Comparison of ENCODE assay signal across 7 worm cellular contexts in genomic region chrX:7284724-7285184, ce11.
A peak's percentile ranks its signal among the peaks of the same experiment; 100 is the strongest.
TF ChIP-seq lines count a peak whose summit lies in the region.

No protein-coding gene starts in this region.

TF ChIP-seq in whole organism, L1 larva, 84 proteins besides CTCF, POLR2A, EP300 and RAD21 (continues in another document):
- peak; percentile 4 for TF ChIP-seq rnt-1 (tag; optimal IDR thresholded peaks at IDR 0.05; lab: Kevin White, UChicago)
- TF ChIP-seq aly-2 (tag; optimal IDR thresholded peaks at IDR 0.05; lab: Kevin White, UChicago) = no peak
- no peak for TF ChIP-seq pqm-1 (tag; optimal IDR thresholded peaks at IDR 0.05; lab: Kevin White, UChicago)
- no peak for TF ChIP-seq C34B4.2 (tag; optimal IDR thresholded peaks at IDR 0.05; lab: Kevin White, UChicago)
- TF ChIP-seq ceh-63 (GFP tag; optimal IDR thresholded peaks at IDR 0.05; lab: Kevin White, UChicago) = no peak
- TF ChIP-seq swsn-7 (tag; optimal IDR thresholded peaks at IDR 0.05; lab: Kevin White, UChicago) = peak; percentile 48
- no peak for TF ChIP-seq ztf-4 (tag; optimal IDR thresholded peaks at IDR 0.05; lab: Kevin White, UChicago)
- no peak for TF ChIP-seq lir-3 (tag; optimal IDR thresholded peaks at IDR 0.05; lab: Kevin White, UChicago; ENCODE audit: poor library complexity)
- peak; percentile 67 for TF ChIP-seq tbx-2 (tag; optimal IDR thresholded peaks at IDR 0.05; lab: Kevin White, UChicago)
- TF ChIP-seq ama-1 (optimal IDR thresholded peaks at IDR 0.05; lab: Kevin White, UChicago) = no peak
- TF ChIP-seq jun-1 (tag; optimal IDR thresholded peaks at IDR 0.05; lab: Kevin White, UChicago) = no peak
- TF ChIP-seq unc-86 (tag; optimal IDR thresholded peaks at IDR 0.05; lab: Kevin White, UChicago) = peak; percentile 76
- no peak for TF ChIP-seq alr-1 (tag; optimal IDR thresholded peaks at IDR 0.05; lab: Kevin White, UChicago; ENCODE audit: borderline replicate concordance)

TF ChIP-seq in whole organism, L2 larva, 48 proteins besides CTCF, POLR2A, EP300 and RAD21 (continues in another document):
- TF ChIP-seq elt-1 (tag; optimal IDR thresholded peaks at IDR 0.05; lab: Kevin White, UChicago) = no peak
- TF ChIP-seq nhr-21 (tag; optimal IDR thresholded peaks at IDR 0.05; lab: Kevin White, UChicago) = no peak
- TF ChIP-seq lin-39 (tag; optimal IDR thresholded peaks at IDR 0.05; lab: Kevin White, UChicago) = no peak
- TF ChIP-seq nhr-77 (tag; optimal IDR thresholded peaks at IDR 0.05; lab: Kevin White, UChicago) = no peak
- TF ChIP-seq lin-11 (tag; optimal IDR thresholded peaks at IDR 0.05; lab: Kevin White, UChicago) = no peak
- TF ChIP-seq sma-9 (GFP tag; optimal IDR thresholded peaks at IDR 0.05; lab: Kevin White, UChicago) = peak; percentile 22
- TF ChIP-seq sma-9 (tag; optimal IDR thresholded peaks at IDR 0.05; lab: Kevin White, UChicago) = no peak
- peak in 1 of 2 experiments; percentile 54 for TF ChIP-seq lsy-2 (tag; optimal IDR thresholded peaks at IDR 0.05; lab: Kevin White, UChicago)
- peak; percentile 49 for TF ChIP-seq Y55F3AM.14 (GFP tag; optimal IDR thresholded peaks at IDR 0.05; lab: Kevin White, UChicago)
- no peak for TF ChIP-seq alr-1 (tag; optimal IDR thresholded peaks at IDR 0.05; lab: Kevin White, UChicago)
- TF ChIP-seq egl-27 (tag; optimal IDR thresholded peaks at IDR 0.05; lab: Kevin White, UChicago) = peak; percentile 62
- peak; percentile 32 for TF ChIP-seq sem-4 (tag; optimal IDR thresholded peaks at IDR 0.05; lab: Kevin White, UChicago)
- peak; percentile 65 for TF ChIP-seq C34F6.9 (tag; optimal IDR thresholded peaks at IDR 0.05; lab: Kevin White, UChicago)
- TF ChIP-seq skn-1 (tag; optimal IDR thresholded peaks at IDR 0.05; lab: Kevin White, UChicago) = no peak

TF ChIP-seq in whole organism, L3 larva, 47 proteins besides CTCF, POLR2A, EP300 and RAD21:
- TF ChIP-seq elt-1 (tag; optimal IDR thresholded peaks at IDR 0.05; lab: Kevin White, UChicago) (peak; percentile 34), skn-1 (tag; optimal IDR thresholded peaks at IDR 0.05; lab: Kevin White, UChicago) (peak; percentile 9), hmg-11 (tag; optimal IDR thresholded peaks at IDR 0.05; lab: Kevin White, UChicago) (peak; percentile 66), mdl-1 (tag; optimal IDR thresholded peaks at IDR 0.05; lab: Kevin White, UChicago) (no peak), lin-39 (tag; optimal IDR thresholded peaks at IDR 0.05; lab: Kevin White, UChicago) (peak; percentile 62), tbx-2 (tag; optimal IDR thresholded peaks at IDR 0.05; lab: Kevin White, UChicago) (peak; percentile 35), nfya-1 (tag; optimal IDR thresholded peaks at IDR 0.05; lab: Kevin White, UChicago; ENCODE audit: insufficient read depth) (peak; percentile 49), aly-2 (tag; optimal IDR thresholded peaks at IDR 0.05; lab: Kevin White, UChicago) (no peak), nhr-28 (tag; optimal IDR thresholded peaks at IDR 0.05; lab: Kevin White, UChicago) (no peak), nhr-67 (tag; optimal IDR thresholded peaks at IDR 0.05; lab: Kevin White, UChicago) (no peak), ceh-9 (tag; optimal IDR thresholded peaks at IDR 0.05; lab: Kevin White, UChicago) (peak; percentile 74), fkh-10 (GFP tag; optimal IDR thresholded peaks at IDR 0.05; lab: Kevin White, UChicago) (peak; percentile 89), nhr-237 (tag; optimal IDR thresholded peaks at IDR 0.05; lab: Kevin White, UChicago) (no peak)

TF ChIP-seq in whole organism, L4 larva, 104 proteins besides CTCF, POLR2A, EP300 and RAD21 (continues in another document):
- no peak for TF ChIP-seq nhr-28 (tag; optimal IDR thresholded peaks at IDR 0.05; lab: Kevin White, UChicago)
- no peak for TF ChIP-seq Y5F2A.4 (GFP tag; optimal IDR thresholded peaks at IDR 0.05; lab: Kevin White, UChicago)
- TF ChIP-seq lim-7 (GFP tag; IDR thresholded peaks at IDR 0.05; lab: Robert Waterston, UW) = no peak
- no peak for TF ChIP-seq dve-1 (tag; optimal IDR thresholded peaks at IDR 0.05; lab: Kevin White, UChicago; ENCODE audit: insufficient read depth)
- no peak for TF ChIP-seq ztf-11 (tag; optimal IDR thresholded peaks at IDR 0.05; lab: Kevin White, UChicago)
- TF ChIP-seq set-16 (GFP tag; IDR thresholded peaks at IDR 0.05; lab: Robert Waterston, UW) = peak; percentile 38; the same call in 1 of the 2 replicates
- TF ChIP-seq T26A8.4 (GFP tag; IDR thresholded peaks at IDR 0.05; lab: Robert Waterston, UW) = no peak
- TF ChIP-seq ZK337.2 (GFP tag; IDR thresholded peaks at IDR 0.05; lab: Robert Waterston, UW) = no peak
- no peak for TF ChIP-seq egl-27 (tag; optimal IDR thresholded peaks at IDR 0.05; lab: Kevin White, UChicago)
- peak; percentile 20 to 45 for TF ChIP-seq lsy-2 (tag; optimal IDR thresholded peaks at IDR 0.05; lab: Kevin White, UChicago)
- TF ChIP-seq snpc-4 (tag; optimal IDR thresholded peaks at IDR 0.05; lab: Kevin White, UChicago) = no peak
- TF ChIP-seq nhr-237 (tag; optimal IDR thresholded peaks at IDR 0.05; lab: Kevin White, UChicago) = no peak
- no peak for TF ChIP-seq daf-8 (GFP tag; IDR thresholded peaks at IDR 0.05; lab: Robert Waterston, UW)
- no peak for TF ChIP-seq lin-38 (GFP tag; IDR thresholded peaks at IDR 0.05; lab: Robert Waterston, UW)
- no peak for TF ChIP-seq php-3 (GFP tag; IDR thresholded peaks at IDR 0.05; lab: Robert Waterston, UW)

TF ChIP-seq in whole organism, late embryonic, 69 proteins besides CTCF, POLR2A, EP300 and RAD21:
- TF ChIP-seq dmd-4 (tag; optimal IDR thresholded peaks at IDR 0.05; lab: Kevin White, UChicago; ENCODE audit: borderline replicate concordance) = no peak
- peak; percentile 35 for TF ChIP-seq ceh-48 (tag; optimal IDR thresholded peaks at IDR 0.05; lab: Kevin White, UChicago)
- TF ChIP-seq sdc-2 (tag; optimal IDR thresholded peaks at IDR 0.05; lab: Kevin White, UChicago) = no peak
- peak; percentile 16 for TF ChIP-seq unc-55 (GFP tag; optimal IDR thresholded peaks at IDR 0.05; lab: Kevin White, UChicago)
- peak; percentile 53 for TF ChIP-seq tbx-2 (tag; optimal IDR thresholded peaks at IDR 0.05; lab: Kevin White, UChicago)
- TF ChIP-seq ceh-18 (tag; optimal IDR thresholded peaks at IDR 0.05; lab: Kevin White, UChicago) = peak; percentile 21
- TF ChIP-seq unc-42 (tag; optimal IDR thresholded peaks at IDR 0.05; lab: Kevin White, UChicago) = peak; percentile 70
- peak; percentile 77 for TF ChIP-seq ceh-31 (tag; optimal IDR thresholded peaks at IDR 0.05; lab: Kevin White, UChicago)
- TF ChIP-seq ceh-6 (GFP tag; optimal IDR thresholded peaks at IDR 0.05; lab: Kevin White, UChicago) = no peak
- TF ChIP-seq nfya-1 (tag; optimal IDR thresholded peaks at IDR 0.05; lab: Kevin White, UChicago) = peak; percentile 29

TF ChIP-seq in whole organism, mixed stage, embryonic, 35 proteins besides CTCF, POLR2A, EP300 and RAD21:
- no peak for TF ChIP-seq drap-1 (GFP tag; optimal IDR thresholded peaks at IDR 0.05; lab: Kevin White, UChicago)
- TF ChIP-seq unc-39 (tag; optimal IDR thresholded peaks at IDR 0.05; lab: Kevin White, UChicago) = peak; percentile 60
- TF ChIP-seq ces-1 (GFP tag; optimal IDR thresholded peaks at IDR 0.05; lab: Kevin White, UChicago) = peak; percentile 69

TF ChIP-seq in whole organism, young adult, 124 proteins besides CTCF, POLR2A, EP300 and RAD21:
- TF ChIP-seq K12H6.12 (tag; optimal IDR thresholded peaks at IDR 0.05; lab: Kevin White, UChicago) = peak; percentile 74
- no peak for TF ChIP-seq B0035.1 (tag; optimal IDR thresholded peaks at IDR 0.05; lab: Kevin White, UChicago)
- TF ChIP-seq lin-40 (tag; optimal IDR thresholded peaks at IDR 0.05; lab: Kevin White, UChicago) = peak; percentile 46
- no peak for TF ChIP-seq sdz-38 (tag; optimal IDR thresholded peaks at IDR 0.05; lab: Kevin White, UChicago)
- no peak for TF ChIP-seq tbp1 (GFP tag; optimal IDR thresholded peaks at IDR 0.05; lab: Kevin White, UChicago)
- no peak for TF ChIP-seq cebp-2 (GFP tag; IDR thresholded peaks at IDR 0.05; lab: Robert Waterston, UW)
- no peak for TF ChIP-seq cebp-1 (GFP tag; IDR thresholded peaks at IDR 0.05; lab: Robert Waterston, UW)
- peak; percentile 72 for TF ChIP-seq cebp-1 (tag; optimal IDR thresholded peaks at IDR 0.05; lab: Kevin White, UChicago)
- TF ChIP-seq hmg-1.2 (GFP tag; IDR thresholded peaks at IDR 0.05; lab: Robert Waterston, UW) = peak; percentile 10; the same call in 1 of the 2 replicates
TF ChIP-seq in whole organism, young adult: peak in this region for 4.
